Fruit fly (Drosophila melanogaster): ENCODE measurements around the gene Npc1a.
A peak's percentile ranks its signal among the peaks of the same experiment; 100 is the strongest.

The Npc1a gene

dm6 chr2L:10226724-10227407, 5.8 kb upstream of the Npc1a start, which contains the start of gene CG5708 (continued):
- TF ChIP-seq Stat92E (GFP tag; optimal IDR thresholded peaks at IDR 0.05), result peak in 1 of 3 experiments; percentile 17
- peak; percentile 75; the same call in 2 of the 3 replicates for TF ChIP-seq Opbp (GFP tag; IDR thresholded peaks at IDR 0.05; ENCODE audit: partially characterized antibody)
- TF ChIP-seq hbn (GFP tag; IDR thresholded peaks at IDR 0.05; ENCODE audit: partially characterized antibody), result peak; percentile 30; the same call in 1 of the 2 replicates
- no peak for TF ChIP-seq CG8478 (optimal IDR thresholded peaks at IDR 0.05)
- TF ChIP-seq prd (optimal IDR thresholded peaks at IDR 0.05), result no peak
- 0 out of 3 replicates have a peak, but pooled peaks have one; percentile 20 for TF ChIP-seq prd (GFP tag; IDR thresholded peaks at IDR 0.05)
- peak; percentile 33 for TF ChIP-seq NfI (GFP tag; optimal IDR thresholded peaks at IDR 0.05)
- peak; percentile 13 for TF ChIP-seq Ets65A (GFP tag)
- TF ChIP-seq Lhr (GFP tag; optimal IDR thresholded peaks at IDR 0.05), result peak; percentile 36
- no peak for TF ChIP-seq ranshi (GFP tag; IDR thresholded peaks at IDR 0.05)
- TF ChIP-seq CG16863 (GFP tag; optimal IDR thresholded peaks at IDR 0.05), result no peak
- TF ChIP-seq hb (GFP tag; IDR thresholded peaks at IDR 0.05; ENCODE audit: partially characterized antibody), result no peak
- no peak for TF ChIP-seq aop (GFP tag; IDR thresholded peaks at IDR 0.05)
- TF ChIP-seq CG15073 (GFP tag; optimal IDR thresholded peaks at IDR 0.05), result no peak
- no peak for TF ChIP-seq HLH3B (GFP tag; IDR thresholded peaks at IDR 0.05)
- TF ChIP-seq Ravus (GFP tag; IDR thresholded peaks at IDR 0.05), result no peak
- TF ChIP-seq inv (GFP tag; IDR thresholded peaks at IDR 0.05; ENCODE audit: partially characterized antibody), result peak; percentile 57; the same call in 1 of the 2 replicates
- peak; percentile 70 for TF ChIP-seq CG12659 (GFP tag; optimal IDR thresholded peaks at IDR 0.05)
- TF ChIP-seq Hsf (GFP tag; optimal IDR thresholded peaks at IDR 0.05), result peak; percentile 1
- peak in 1 of 2 experiments; percentile 48 for TF ChIP-seq crp (GFP tag; optimal IDR thresholded peaks at IDR 0.05)
- peak; percentile 51 for TF ChIP-seq Abd-B (GFP tag; optimal IDR thresholded peaks at IDR 0.05)
- TF ChIP-seq mirr (GFP tag; optimal IDR thresholded peaks at IDR 0.05), result no peak
- peak; percentile 86 for TF ChIP-seq pfk (GFP tag; optimal IDR thresholded peaks at IDR 0.05)
- no peak for TF ChIP-seq disco-r (GFP tag; optimal IDR thresholded peaks at IDR 0.05)
- TF ChIP-seq BEAF-32 (GFP tag; optimal IDR thresholded peaks at IDR 0.05), result peak; percentile 73
- peak; percentile 99 for TF ChIP-seq CG30020 (tag; optimal IDR thresholded peaks at IDR 0.05)
- TF ChIP-seq CG12071 (GFP tag; optimal IDR thresholded peaks at IDR 0.05), result no peak
- peak; percentile 15 for TF ChIP-seq sug (tag; optimal IDR thresholded peaks at IDR 0.05)
- TF ChIP-seq slbo (GFP tag; IDR thresholded peaks at IDR 0.05), result peak; percentile 73
- TF ChIP-seq CG6254 (GFP tag; optimal IDR thresholded peaks at IDR 0.05), result peak; percentile 99
- TF ChIP-seq HLH54F (GFP tag; optimal IDR thresholded peaks at IDR 0.05), result peak; percentile 5
- TF ChIP-seq CG10366 (GFP tag; IDR thresholded peaks at IDR 0.05), result peak; percentile 58; the same call in 1 of the 2 replicates
- no peak for TF ChIP-seq sr (GFP tag; IDR thresholded peaks at IDR 0.05)
- no peak for TF ChIP-seq peb (GFP tag; IDR thresholded peaks at IDR 0.05)
- TF ChIP-seq abd-A (tag; optimal IDR thresholded peaks at IDR 0.05), result no peak
- TF ChIP-seq cg (GFP tag; optimal IDR thresholded peaks at IDR 0.05), result no peak
- no peak for TF ChIP-seq zen (tag; optimal IDR thresholded peaks at IDR 0.05)
- no peak for TF ChIP-seq ERR (GFP tag; optimal IDR thresholded peaks at IDR 0.05)
- TF ChIP-seq exex (tag; optimal IDR thresholded peaks at IDR 0.05), result peak; percentile 40
- peak; percentile 35 for TF ChIP-seq B-H2 (GFP tag; optimal IDR thresholded peaks at IDR 0.05)
- no peak for TF ChIP-seq wek (GFP tag; optimal IDR thresholded peaks at IDR 0.05)
- TF ChIP-seq CG6791 (GFP tag; IDR thresholded peaks at IDR 0.05; ENCODE audit: partially characterized antibody), result peak; percentile 32; the same call in 1 of the 3 replicates
- TF ChIP-seq Neu2 (GFP tag; optimal IDR thresholded peaks at IDR 0.05; ENCODE audit: borderline replicate concordance), result no peak
- peak; percentile 76 for TF ChIP-seq Med (GFP tag)
- TF ChIP-seq bab2 (GFP tag; optimal IDR thresholded peaks at IDR 0.05), result no peak
- no peak for TF ChIP-seq Sox102F (GFP tag; optimal IDR thresholded peaks at IDR 0.05)
- peak; percentile 47 for TF ChIP-seq Nf-YC (tag; optimal IDR thresholded peaks at IDR 0.05)
- TF ChIP-seq sd (tag; optimal IDR thresholded peaks at IDR 0.05), result peak; percentile 73
- TF ChIP-seq ci (GFP tag; IDR thresholded peaks at IDR 0.05), result no peak; the same call in 2 of the 3 replicates
